Worm (Caenorhabditis elegans) whole organism, midembryonic: Measurements from ENCODE around the gene ttr-40.

ENCODE experiments used
- T22C8.4 ChIP-seq: fragments of 200-800 bp; sonication (Bioruptor generic); IDR thresholded peaks from 2 replicates; pipeline ENCODE4 v1.3.6; 2022; ENCODE audit warnings: missing genetic modification characterization, missing compliant biosample characterization
- flt-1 ChIP-seq: fragments of 200-800 bp; sonication (Bioruptor generic); IDR thresholded peaks from 2 replicates; pipeline ENCODE4 v1.3.6; 2022; ENCODE audit warnings: missing genetic modification characterization, missing compliant biosample characterization
- klf-2 ChIP-seq: fragments of 200-800 bp; sonication (Bioruptor generic); conservative IDR thresholded peaks from 2 replicates; pipeline ENCODE4 v1.3.6; 2022; ENCODE audit warnings: missing genetic modification reagents, missing genetic modification characterization, missing compliant biosample characterization
- ref-1 ChIP-seq: fragments of 200-800 bp; sonication (Bioruptor generic); conservative IDR thresholded peaks from 2 replicates; pipeline ENCODE4 v1.3.6; 2022; ENCODE audit warnings: missing genetic modification reagents, missing genetic modification characterization, missing compliant biosample characterization
- tab-1 ChIP-seq: fragments of 200-800 bp; sonication (Bioruptor generic); IDR thresholded peaks from 2 replicates; pipeline ENCODE4 v1.3.6; 2022; ENCODE audit warnings: missing genetic modification characterization, missing compliant biosample characterization
- ztf-29 ChIP-seq: fragments of 200-800 bp; sonication (Bioruptor generic); IDR thresholded peaks from 2 replicates; pipeline ENCODE4 v1.3.6; 2022; ENCODE audit warnings: missing genetic modification reagents, missing genetic modification characterization, missing compliant biosample characterization

- TF ChIP-seq tab-1: no peak
- no peak for TF ChIP-seq ztf-29
- TF ChIP-seq ref-1: no peak
- TF ChIP-seq T22C8.4 (GFP tag; lab: Robert Waterston, UW): no peak
- TF ChIP-seq klf-2: no peak
- no peak for TF ChIP-seq flt-1
Measured at ce11 chrV:9370986-9371385, 15.7 kb upstream of the ttr-40 start, which contains the start of gene E02C12.6.
